Fruit fly (Drosophila melanogaster) whole organism, embryonic: ENCODE results near the gene CG31637.

Experiments used
- B-H2 ChIP-seq: fragments of 200-800 bp; sonication (Bioruptor generic); optimal IDR thresholded peaks from 2 replicates; lab custom pipeline; 2018; ENCODE audit warnings: missing biosample characterization, mild to moderate bottlenecking, missing genetic modification characterization
- Bgb ChIP-seq: fragments of 200-800 bp; sonication (Bioruptor generic); IDR thresholded peaks from 2 replicates; pipeline ENCODE4 v1.3.6; 2022; ENCODE audit warnings: missing biosample characterization, missing genetic modification characterization; ENCODE audit not compliant: partially characterized antibody
- CG10321 ChIP-seq: fragments of 200-800 bp; sonication (Bioruptor generic); IDR thresholded peaks from 2 replicates; pipeline ENCODE4 v1.3.6; 2022; ENCODE audit warnings: missing biosample characterization, missing genetic modification characterization
- CG10565 ChIP-seq: fragments of 200-800 bp; sonication (Bioruptor generic); optimal IDR thresholded peaks from 3 replicates; lab custom pipeline; 2016; ENCODE audit warnings: missing biosample characterization, mild to moderate bottlenecking, missing genetic modification characterization
- CG11560 ChIP-seq: fragments of 200-800 bp; sonication (Bioruptor generic); IDR thresholded peaks from 3 replicates; pipeline ENCODE4 v1.3.6; 2022; ENCODE audit warnings: missing biosample characterization, missing genetic modification characterization
- CG12299 ChIP-seq: fragments of 200-800 bp; sonication (Bioruptor generic); optimal IDR thresholded peaks from 2 replicates; lab custom pipeline; 2018; ENCODE audit warnings: missing biosample characterization, mild to moderate bottlenecking, missing genetic modification characterization
- CG1529 ChIP-seq: fragments of 200-800 bp; sonication (Bioruptor generic); optimal IDR thresholded peaks from 3 replicates; lab custom pipeline; 2018; ENCODE audit warnings: missing biosample characterization, missing genetic modification characterization
- CG15514 ChIP-seq: fragments of 200-800 bp; sonication (Bioruptor generic); optimal IDR thresholded peaks from 3 replicates; lab custom pipeline; 2017; ENCODE audit warnings: missing biosample characterization, missing genetic modification characterization, mild to moderate bottlenecking, moderate library complexity, missing genetic modification reagents
- CG17361 ChIP-seq: fragments of 200-800 bp; sonication (Bioruptor generic); IDR thresholded peaks from 3 replicates; pipeline ENCODE4 v1.3.6; 2022; ENCODE audit warnings: missing biosample characterization, missing genetic modification characterization
- CG17829 ChIP-seq: fragments of 200-800 bp; optimal IDR thresholded peaks from 2 replicates; lab custom pipeline; 2019; ENCODE audit warnings: missing biosample characterization, mild to moderate bottlenecking, missing genetic modification characterization, moderate library complexity
- CG1792 ChIP-seq: fragments of 200-800 bp; sonication (Bioruptor generic); optimal IDR thresholded peaks from 2 replicates; lab custom pipeline; 2016; ENCODE audit warnings: missing biosample characterization, missing genetic modification characterization
- CG32532 ChIP-seq: fragments of 200-800 bp; sonication (Bioruptor generic); IDR thresholded peaks from 2 replicates; pipeline ENCODE4 v1.3.6; 2022; ENCODE audit warnings: missing biosample characterization, missing genetic modification characterization
- CG33557 ChIP-seq: fragments of 200-800 bp; sonication (Bioruptor generic); optimal IDR thresholded peaks from 2 replicates; lab custom pipeline; 2019; ENCODE audit warnings: missing biosample characterization, mild to moderate bottlenecking, missing genetic modification characterization, moderate library complexity
- CG3995 ChIP-seq: fragments of 200-800 bp; sonication (Bioruptor generic); optimal IDR thresholded peaks from 3 replicates; lab custom pipeline; 2016; ENCODE audit warnings: missing biosample characterization, missing genetic modification characterization
- CG4854 ChIP-seq: fragments of 200-800 bp; sonication (Bioruptor generic); optimal IDR thresholded peaks from 2 replicates; lab custom pipeline; 2016; ENCODE audit warnings: missing biosample characterization, missing genetic modification characterization, inconsistent platforms
- CG8290 ChIP-seq, 3 experiments: fragments of 200-800 bp; sonication (Bioruptor generic); optimal IDR thresholded peaks; 2 replicates each; lab custom pipeline; 2016 to 2019; ENCODE audit warnings: missing biosample characterization in 3 of 3, missing genetic modification characterization in 3 of 3, mild to moderate bottlenecking in 2 of 3, moderate library complexity in 1 of 3
- CTCF ChIP-seq: fragments of 200-800 bp; sonication (Bioruptor generic); optimal IDR thresholded peaks from 2 replicates; lab custom pipeline; 2017; ENCODE audit warnings: missing biosample characterization, mild to moderate bottlenecking, missing genetic modification characterization, moderate library complexity
- Camta ChIP-seq: fragments of 200-800 bp; sonication (Bioruptor generic); optimal IDR thresholded peaks from 2 replicates; lab custom pipeline; 2016; ENCODE audit warnings: missing biosample characterization, missing genetic modification characterization
- CoRest ChIP-seq: fragments of 200-800 bp; sonication (Bioruptor generic); optimal IDR thresholded peaks from 3 replicates; lab custom pipeline; 2018; ENCODE audit warnings: missing biosample characterization, mild to moderate bottlenecking, missing genetic modification characterization, moderate library complexity
- D19A ChIP-seq: fragments of 200-800 bp; optimal IDR thresholded peaks from 3 replicates; lab custom pipeline; 2019; ENCODE audit warnings: missing biosample characterization, mild to moderate bottlenecking, missing genetic modification characterization, moderate library complexity
- Dbx ChIP-seq: fragments of 200-800 bp; sonication (Bioruptor generic); IDR thresholded peaks from 3 replicates; pipeline ENCODE4 v1.3.6; 2022; ENCODE audit warnings: missing biosample characterization, missing genetic modification characterization
- Dip3 ChIP-seq: fragments of 200-800 bp; sonication (Bioruptor generic); optimal IDR thresholded peaks from 3 replicates; lab custom pipeline; 2016; ENCODE audit warnings: missing biosample characterization, missing genetic modification characterization
- Drgx ChIP-seq: fragments of 200-800 bp; sonication (Bioruptor generic); IDR thresholded peaks from 2 replicates; pipeline ENCODE4 v1.3.6; 2022; ENCODE audit warnings: missing biosample characterization, missing genetic modification characterization
- Ets97D ChIP-seq: fragments of 200-800 bp; sonication (Bioruptor generic); optimal IDR thresholded peaks from 3 replicates; lab custom pipeline; 2016; ENCODE audit warnings: missing biosample characterization, missing genetic modification characterization
- Hey ChIP-seq: fragments of 200-800 bp; sonication (Bioruptor generic); optimal IDR thresholded peaks from 3 replicates; lab custom pipeline; 2018; ENCODE audit warnings: missing biosample characterization, mild to moderate bottlenecking, missing genetic modification characterization
- HmgD ChIP-seq: fragments of 200-800 bp; sonication (Bioruptor generic); optimal IDR thresholded peaks from 3 replicates; lab custom pipeline; 2016; ENCODE audit warnings: missing biosample characterization, missing genetic modification characterization
- Hmr ChIP-seq: fragments of 200-800 bp; sonication (Bioruptor generic); optimal IDR thresholded peaks from 3 replicates; lab custom pipeline; 2017; ENCODE audit warnings: mild to moderate bottlenecking, missing biosample characterization, missing genetic modification reagents, missing genetic modification characterization
- Mad ChIP-seq: fragments of 200-800 bp; sonication (Bioruptor generic); optimal IDR thresholded peaks from 2 replicates; lab custom pipeline; 2016; ENCODE audit warnings: missing biosample characterization, missing genetic modification characterization
- Med ChIP-seq: fragments of 200-800 bp; sonication (Bioruptor generic); peaks from one replicate; lab custom pipeline; 2016; ENCODE audit warnings: missing biosample characterization, missing genetic modification characterization, mild to moderate bottlenecking, inconsistent platforms, moderate library complexity
- Nf-YC ChIP-seq: fragments of 200-800 bp; optimal IDR thresholded peaks from 3 replicates; lab custom pipeline; 2019; ENCODE audit warnings: missing biosample characterization, mild to moderate bottlenecking, missing genetic modification characterization, moderate library complexity
- Oaz ChIP-seq: fragments of 200-800 bp; sonication (Bioruptor generic); IDR thresholded peaks from 2 replicates; pipeline ENCODE4 v1.3.6; 2022; ENCODE audit warnings: missing biosample characterization, missing genetic modification characterization
- Pdp1 ChIP-seq, 2 experiments: fragments of 200-800 bp; sonication (Bioruptor generic); optimal IDR thresholded peaks; 3 replicates each; lab custom pipeline; 2016; ENCODE audit warnings: missing biosample characterization in 2 of 2, missing genetic modification characterization in 2 of 2, mild to moderate bottlenecking in 1 of 2, moderate library complexity in 1 of 2
- Xbp1 ChIP-seq: fragments of 200-800 bp; sonication (Bioruptor generic); optimal IDR thresholded peaks from 3 replicates; lab custom pipeline; 2016; ENCODE audit warnings: missing biosample characterization, mild to moderate bottlenecking, missing genetic modification characterization
- abd-A ChIP-seq: fragments of 200-800 bp; sonication (Bioruptor generic); optimal IDR thresholded peaks from 3 replicates; lab custom pipeline; 2019; ENCODE audit warnings: missing biosample characterization, mild to moderate bottlenecking, missing genetic modification characterization, moderate library complexity
- cad ChIP-seq: fragments of >200 bp; optimal IDR thresholded peaks from 2 replicates; lab custom pipeline; 2017; ENCODE audit warnings: missing biosample characterization, missing genetic modification characterization
- cas ChIP-seq: fragments of 200-800 bp; sonication (Bioruptor generic); IDR thresholded peaks from 2 replicates; pipeline ENCODE4 v1.3.6; 2022; ENCODE audit warnings: missing biosample characterization, missing genetic modification characterization
- crol ChIP-seq: fragments of 200-800 bp; sonication (Bioruptor generic); IDR thresholded peaks from 2 replicates; pipeline ENCODE4 v1.3.6; 2022; ENCODE audit warnings: missing biosample characterization, missing genetic modification characterization
- cwo ChIP-seq: fragments of 200-800 bp; sonication (Bioruptor generic); optimal IDR thresholded peaks from 3 replicates; lab custom pipeline; 2017; ENCODE audit warnings: missing biosample characterization, missing genetic modification characterization, mild to moderate bottlenecking, moderate library complexity, missing genetic modification reagents
- dpn ChIP-seq, 2 experiments: fragments of 200-800 bp; sonication (Bioruptor generic); optimal IDR thresholded peaks; 3 replicates each; lab custom pipeline; 2016; ENCODE audit warnings: missing biosample characterization in 2 of 2, missing genetic modification characterization in 2 of 2
- ems ChIP-seq: fragments of 200-800 bp; sonication (Bioruptor generic); optimal IDR thresholded peaks from 3 replicates; lab custom pipeline; 2016; ENCODE audit warnings: missing biosample characterization, missing genetic modification characterization
- grn ChIP-seq: fragments of 200-800 bp; sonication (Bioruptor generic); optimal IDR thresholded peaks from 3 replicates; lab custom pipeline; 2017; ENCODE audit warnings: missing biosample characterization, missing genetic modification characterization
- insv ChIP-seq, 2 experiments: fragments of 200-800 bp; sonication (Bioruptor generic); optimal IDR thresholded peaks; 3 replicates each; lab custom pipeline; 2016 to 2018; ENCODE audit warnings: missing biosample characterization in 2 of 2, missing genetic modification characterization in 2 of 2
- jing ChIP-seq: fragments of 200-800 bp; sonication (Bioruptor generic); optimal IDR thresholded peaks from 2 replicates; lab custom pipeline; 2018; ENCODE audit warnings: missing biosample characterization, mild to moderate bottlenecking, missing genetic modification characterization
- kay ChIP-seq: fragments of 200-800 bp; sonication (Bioruptor generic); optimal IDR thresholded peaks from 2 replicates; lab custom pipeline; 2016; ENCODE audit warnings: missing biosample characterization, missing genetic modification characterization
- knrl ChIP-seq: fragments of 200-800 bp; sonication (Bioruptor generic); IDR thresholded peaks from 3 replicates; pipeline ENCODE4 v1.3.6; 2022; ENCODE audit warnings: missing biosample characterization, missing genetic modification characterization; ENCODE audit not compliant: partially characterized antibody
- nmo ChIP-seq: fragments of 200-800 bp; sonication (Bioruptor generic); optimal IDR thresholded peaks from 2 replicates; lab custom pipeline; 2018; ENCODE audit warnings: missing biosample characterization, mild to moderate bottlenecking, missing genetic modification characterization, moderate library complexity
- schlank ChIP-seq: fragments of 200-800 bp; sonication (Bioruptor generic); optimal IDR thresholded peaks from 2 replicates; lab custom pipeline; 2018; ENCODE audit warnings: missing biosample characterization, mild to moderate bottlenecking, missing genetic modification characterization
- sens ChIP-seq: fragments of 200-800 bp; sonication (Bioruptor generic); peaks from one replicate; lab custom pipeline; 2016; ENCODE audit warnings: missing biosample characterization, missing genetic modification characterization
- vfl ChIP-seq: fragments of 200-800 bp; sonication (Bioruptor generic); optimal IDR thresholded peaks from 2 replicates; lab custom pipeline; 2016; ENCODE audit warnings: missing biosample characterization, missing genetic modification characterization

Gene CG31637

dm6 chr2L:6513948-6514347 is 15.5 kb downstream of the CG31637 start (continued):
- TF ChIP-seq crol (GFP tag; lab: Robert Waterston, UW) (peak; percentile 26; the same call in 1 of the 2 replicates), Drgx (GFP tag; lab: Robert Waterston, UW) (peak; percentile 26; the same call in 1 of the 2 replicates), CG1792 (GFP tag; lab: Kevin White, UChicago) (no peak), HmgD (GFP tag; lab: Kevin White, UChicago) (no peak)

- no peak for TF ChIP-seq cad
- TF ChIP-seq Hmr (GFP tag; lab: Kevin White, UChicago), result peak; percentile 8
- no peak for TF ChIP-seq grn (GFP tag; lab: Kevin White, UChicago)
- no peak for TF ChIP-seq cwo (GFP tag; lab: Kevin White, UChicago)
- no peak for TF ChIP-seq crol (GFP tag; lab: Robert Waterston, UW)
- TF ChIP-seq ems (GFP tag; lab: Kevin White, UChicago), result no peak
- no peak for TF ChIP-seq schlank
- TF ChIP-seq Dbx (GFP tag; lab: Robert Waterston, UW), result peak; percentile 36; the same call in 1 of the 3 replicates
- peak; percentile 42 for TF ChIP-seq Xbp1 (GFP tag; lab: Kevin White, UChicago)
- peak; percentile 37 for TF ChIP-seq CG8290 (GFP tag; optimal IDR thresholded peaks at IDR 0.05; lab: Kevin White, UChicago)
- no peak for TF ChIP-seq CG8290 (tag; optimal IDR thresholded peaks at IDR 0.05; lab: Kevin White, UChicago)
- peak; percentile 42 for TF ChIP-seq kay (GFP tag; lab: Kevin White, UChicago)
- TF ChIP-seq Nf-YC (tag; lab: Kevin White, UChicago), result peak; percentile 0
- TF ChIP-seq CTCF (GFP tag; lab: Kevin White, UChicago), result peak; percentile 98
- no peak for TF ChIP-seq abd-A (tag; lab: Kevin White, UChicago)
- peak; percentile 72 for TF ChIP-seq knrl
- peak; percentile 78 for TF ChIP-seq sens
- TF ChIP-seq B-H2 (GFP tag; lab: Kevin White, UChicago), result peak; percentile 7
- peak in 1 of 2 experiments; percentile 76 for TF ChIP-seq Pdp1 (GFP tag; optimal IDR thresholded peaks at IDR 0.05; lab: Kevin White, UChicago)
- TF ChIP-seq Dip3, result no peak
- no peak for TF ChIP-seq CG12299 (tag; lab: Kevin White, UChicago)
- peak; percentile 11 for TF ChIP-seq CG15514 (GFP tag; lab: Kevin White, UChicago)
- TF ChIP-seq nmo, result peak; percentile 15
- TF ChIP-seq CG32532 (GFP tag; lab: Robert Waterston, UW), result peak; percentile 39
- TF ChIP-seq CG10565 (GFP tag; lab: Kevin White, UChicago), result no peak
- TF ChIP-seq CG3995 (GFP tag; lab: Kevin White, UChicago), result no peak
- peak; percentile 28; the same call in 1 of the 3 replicates for TF ChIP-seq CG17361 (GFP tag; lab: Robert Waterston, UW)
- TF ChIP-seq vfl (GFP tag; lab: Kevin White, UChicago), result no peak
- 0 out of 2 replicates have a peak, but pooled peaks have one; percentile 22 for TF ChIP-seq cas (GFP tag; lab: Robert Waterston, UW)
- peak; percentile 32 for TF ChIP-seq CG4854 (GFP tag; lab: Kevin White, UChicago)
- TF ChIP-seq CoRest, result peak; percentile 4
- TF ChIP-seq jing (GFP tag; lab: Kevin White, UChicago), result no peak
- TF ChIP-seq dpn (GFP tag; optimal IDR thresholded peaks at IDR 0.05; lab: Kevin White, UChicago), result peak in 1 of 2 experiments; percentile 7
- peak; percentile 51 for TF ChIP-seq CG17829 (tag; lab: Kevin White, UChicago)
- TF ChIP-seq Bgb (GFP tag; lab: Robert Waterston, UW), result peak; percentile 88
- no peak for TF ChIP-seq Hey (tag; lab: Kevin White, UChicago)
- peak; percentile 7 for TF ChIP-seq Mad
- no peak for TF ChIP-seq CG10321 (GFP tag; lab: Robert Waterston, UW)
- peak in 1 of 2 experiments; percentile 57 for TF ChIP-seq insv (GFP tag; optimal IDR thresholded peaks at IDR 0.05; lab: Kevin White, UChicago)
- no peak for TF ChIP-seq CG11560 (tag; lab: Robert Waterston, UW)
- no peak for TF ChIP-seq CG33557 (GFP tag; lab: Kevin White, UChicago)
- TF ChIP-seq Med (GFP tag; lab: Kevin White, UChicago), result peak; percentile 86
- no peak for TF ChIP-seq Oaz (GFP tag; lab: Robert Waterston, UW)
- no peak for TF ChIP-seq Camta
- TF ChIP-seq Ets97D (GFP tag; lab: Kevin White, UChicago), result peak; percentile 30
- no peak for TF ChIP-seq CG1529 (GFP tag; lab: Kevin White, UChicago)
- TF ChIP-seq D19A (tag; lab: Kevin White, UChicago), result peak; percentile 86
Observed at dm6 chr2L:6526996-6527395, 28.5 kb downstream of the CG31637 start.
